Fruit fly (Drosophila melanogaster): ENCODE measurements around the gene CG12105.

CG12105 gene

DNA sequence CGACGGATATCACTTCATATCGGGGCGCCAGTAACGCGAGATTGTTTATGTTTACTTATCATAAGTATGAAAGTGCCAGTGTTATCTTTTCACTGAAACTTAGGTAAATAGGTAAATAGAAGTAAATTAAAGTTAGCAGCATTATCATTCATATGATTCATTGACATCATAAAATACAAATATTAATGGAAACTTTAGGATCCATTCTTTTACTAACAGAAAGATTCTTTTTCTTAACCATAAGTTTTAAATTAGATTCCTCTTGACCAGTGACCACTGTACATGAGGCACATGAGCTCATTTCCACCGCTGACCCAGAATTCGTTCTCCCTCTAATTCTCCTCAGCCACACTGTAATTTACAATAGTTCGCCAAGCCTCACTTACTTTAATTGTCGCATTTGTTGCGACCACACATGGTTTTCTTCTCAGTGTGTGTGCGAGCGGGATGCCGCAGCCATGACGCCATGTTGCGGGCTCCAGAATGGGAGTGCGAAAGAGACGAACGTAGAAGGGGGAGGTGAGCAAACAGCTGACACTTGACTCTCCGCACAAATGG, 37.1 kb downstream of the CG12105 start (continued):
- TF ChIP-seq CG8089 (GFP tag; optimal IDR thresholded peaks at IDR 0.05) (no peak), pros (GFP tag; optimal IDR thresholded peaks at IDR 0.05) (peak; percentile 11), inv (GFP tag; IDR thresholded peaks at IDR 0.05; ENCODE audit: partially characterized antibody) (no peak), her (GFP tag; optimal IDR thresholded peaks at IDR 0.05) (peak; percentile 6), CG18262 (tag; optimal IDR thresholded peaks at IDR 0.05) (peak; percentile 47), CG11093 (GFP tag; IDR thresholded peaks at IDR 0.05) (no peak), Dek (tag; optimal IDR thresholded peaks at IDR 0.05) (no peak), bsh (GFP tag; optimal IDR thresholded peaks at IDR 0.05) (peak in 1 of 2 experiments; percentile 58), gcm2 (GFP tag; optimal IDR thresholded peaks at IDR 0.05) (no peak), amos (GFP tag; IDR thresholded peaks at IDR 0.05; ENCODE audit: partially characterized antibody) (no peak), pan (optimal IDR thresholded peaks at IDR 0.05) (no peak), pan (GFP tag; optimal IDR thresholded peaks at IDR 0.05 in 1 of 2, IDR thresholded peaks at IDR 0.05 in 1 of 2) (peak in 1 of 2 experiments; percentile 56), gcm (GFP tag; optimal IDR thresholded peaks at IDR 0.05) (no peak), CG15514 (GFP tag; optimal IDR thresholded peaks at IDR 0.05) (peak; percentile 20), CG12299 (tag; optimal IDR thresholded peaks at IDR 0.05) (no peak), MTF-1 (GFP tag; optimal IDR thresholded peaks at IDR 0.05; ENCODE audit: borderline replicate concordance) (no peak), emc (GFP tag; optimal IDR thresholded peaks at IDR 0.05) (no peak), CG17802 (tag; optimal IDR thresholded peaks at IDR 0.05) (no peak), E2f1 (GFP tag; IDR thresholded peaks at IDR 0.05) (0 out of 2 replicates have a peak, but pooled peaks have one; percentile 35), CG43689 (GFP tag; IDR thresholded peaks at IDR 0.05) (no peak), zfh2 (GFP tag; optimal IDR thresholded peaks at IDR 0.05) (no peak), sima (GFP tag; optimal IDR thresholded peaks at IDR 0.05) (no peak), CG18764 (GFP tag; optimal IDR thresholded peaks at IDR 0.05) (peak; percentile 14), CG32532 (GFP tag; IDR thresholded peaks at IDR 0.05) (0 out of 2 replicates have a peak, but pooled peaks have one; percentile 37), cwo (GFP tag; optimal IDR thresholded peaks at IDR 0.05) (peak; percentile 29), Hmr (GFP tag; optimal IDR thresholded peaks at IDR 0.05) (no peak), crol (GFP tag; IDR thresholded peaks at IDR 0.05) (peak; percentile 64), CG4424 (GFP tag; optimal IDR thresholded peaks at IDR 0.05) (peak; percentile 61), Antp (GFP tag; optimal IDR thresholded peaks at IDR 0.05) (peak; percentile 43), croc (GFP tag; conservative IDR thresholded peaks at IDR 0.05) (no peak), CG6765 (GFP tag; optimal IDR thresholded peaks at IDR 0.05) (peak; percentile 1), otp (GFP tag; IDR thresholded peaks at IDR 0.05) (no peak), Nf-YC (tag; optimal IDR thresholded peaks at IDR 0.05) (no peak), CG17568 (GFP tag; optimal IDR thresholded peaks at IDR 0.05) (peak; percentile 28), gsb-n (tag; optimal IDR thresholded peaks at IDR 0.05) (no peak), bab2 (GFP tag; optimal IDR thresholded peaks at IDR 0.05) (peak; percentile 61), B-H1 (GFP tag; IDR thresholded peaks at IDR 0.05) (no peak), p53 (GFP tag; optimal IDR thresholded peaks at IDR 0.05) (no peak), CG15696 (tag; optimal IDR thresholded peaks at IDR 0.05) (peak; percentile 54), PHDP (tag; optimal IDR thresholded peaks at IDR 0.05) (peak; percentile 50), Ets97D (GFP tag; optimal IDR thresholded peaks at IDR 0.05) (no peak), CG14860 (GFP tag; IDR thresholded peaks at IDR 0.05; ENCODE audit: partially characterized antibody) (no peak), CG30403 (GFP tag; optimal IDR thresholded peaks at IDR 0.05) (peak; percentile 16), Jarid2 (GFP tag; optimal IDR thresholded peaks at IDR 0.05) (peak; percentile 57), sna (GFP tag; IDR thresholded peaks at IDR 0.05; ENCODE audit: partially characterized antibody) (no peak), pnt (GFP tag; optimal IDR thresholded peaks at IDR 0.05) (peak; percentile 27), HmgZ (tag; optimal IDR thresholded peaks at IDR 0.05) (peak; percentile 34), Blimp-1 (GFP tag; optimal IDR thresholded peaks at IDR 0.05) (peak; percentile 44), CG10543 (GFP tag; optimal IDR thresholded peaks at IDR 0.05) (no peak), row (GFP tag; IDR thresholded peaks at IDR 0.05) (peak; percentile 57; the same call in 2 of the 3 replicates)
